Worm (Caenorhabditis elegans) whole organism, L2 larva: ENCODE results near the gene ZK54.3.
A peak's percentile ranks its signal among the peaks of the same experiment; 100 is the strongest.

Experiments used
- F13H6.1 ChIP-seq: sonication (generic microtip); optimal IDR thresholded peaks from 2 replicates; lab custom pipeline; 2016; ENCODE audit warnings: missing genetic modification characterization, missing compliant biosample characterization
- aly-2 ChIP-seq: fragments of 150-350 bp; optimal IDR thresholded peaks from 2 replicates; lab custom pipeline; 2014; ENCODE audit warnings: missing biosample characterization, missing genetic modification characterization
- blmp-1 ChIP-seq: sonication (generic microtip); optimal IDR thresholded peaks from 2 replicates; lab custom pipeline; 2017; ENCODE audit warnings: missing genetic modification characterization, mild to moderate bottlenecking, missing compliant biosample characterization, antibody characterized with exemption, moderate library complexity; ENCODE audit not compliant: insufficient read depth
- elt-1 ChIP-seq: fragments of 150-350 bp; optimal IDR thresholded peaks from 2 replicates; lab custom pipeline; 2014; ENCODE audit warnings: missing biosample characterization, missing genetic modification characterization
- mdl-1 ChIP-seq, 2 experiments: fragments of 150-350 bp in 1 of 2; sonication (generic microtip) in 1 of 2; optimal IDR thresholded peaks; 2 replicates each; lab custom pipeline; 2017; ENCODE audit warnings: missing biosample characterization in 2 of 2, missing genetic modification characterization in 2 of 2
- nhr-10 ChIP-seq: sonication (generic microtip); optimal IDR thresholded peaks from 2 replicates; lab custom pipeline; 2017; ENCODE audit warnings: missing biosample characterization, missing genetic modification characterization
- nhr-12 ChIP-seq: fragments of 150-350 bp; optimal IDR thresholded peaks from 2 replicates; lab custom pipeline; 2014; ENCODE audit warnings: missing biosample characterization, missing genetic modification characterization
- nhr-21 ChIP-seq: fragments of 150-350 bp; optimal IDR thresholded peaks from 2 replicates; lab custom pipeline; 2014; ENCODE audit warnings: missing biosample characterization, missing genetic modification characterization
- nhr-237 ChIP-seq: fragments of 150-350 bp; optimal IDR thresholded peaks from 2 replicates; lab custom pipeline; 2014; ENCODE audit warnings: missing biosample characterization, missing genetic modification characterization
- peb-1 ChIP-seq: fragments of 150-350 bp; optimal IDR thresholded peaks from 2 replicates; lab custom pipeline; 2014; ENCODE audit warnings: missing biosample characterization, missing genetic modification characterization
- sma-9 ChIP-seq, 2 experiments: fragments of 150-350 bp in 1 of 2; sonication (generic microtip) in 1 of 2; optimal IDR thresholded peaks; 2 replicates each; lab custom pipeline; 2014 to 2016; ENCODE audit warnings: missing genetic modification characterization in 2 of 2, mild to moderate bottlenecking in 1 of 2, missing biosample characterization in 1 of 2, missing compliant biosample characterization in 1 of 2, missing genetic modification reagents in 1 of 2, moderate library complexity in 1 of 2
- unc-39 ChIP-seq: fragments of 150-350 bp; optimal IDR thresholded peaks from 2 replicates; lab custom pipeline; 2014; ENCODE audit warnings: missing biosample characterization, missing genetic modification characterization
- zag-1 ChIP-seq: fragments of 150-350 bp; optimal IDR thresholded peaks from 2 replicates; lab custom pipeline; 2014; ENCODE audit warnings: missing biosample characterization, missing genetic modification characterization
- ztf-1 ChIP-seq: fragments of 200-800 bp; sonication (Bioruptor generic); conservative IDR thresholded peaks from 2 replicates; pipeline ENCODE4 v1.3.6; 2022; ENCODE audit warnings: missing genetic modification characterization, missing compliant biosample characterization

Gene ZK54.3

ce11 chrX:17419813-17420584 is 46.8 kb downstream of the ZK54.3 start (continued):
- TF ChIP-seq nhr-237 (tag; lab: Kevin White, UChicago) (no peak), unc-39 (tag; lab: Kevin White, UChicago) (no peak), nhr-12 (no peak), aly-2 (tag; lab: Kevin White, UChicago) (no peak), blmp-1 (peak; percentile 44), peb-1 (no peak), elt-1 (no peak), ztf-1 (GFP tag; lab: Robert Waterston, UW) (no peak), nhr-10 (tag; lab: Kevin White, UChicago) (no peak), mdl-1 (tag; optimal IDR thresholded peaks at IDR 0.05; lab: Kevin White, UChicago) (no peak), F13H6.1 (tag; lab: Kevin White, UChicago) (no peak), nhr-21 (tag; lab: Kevin White, UChicago) (peak; percentile 95), zag-1 (tag; lab: Kevin White, UChicago) (no peak)
- TF ChIP-seq, all 48 proteins: peak for 15

ce11 chrX:17417505-17418004 is 49.2 kb downstream of the ZK54.3 start:
- TF ChIP-seq nhr-21 (tag; lab: Kevin White, UChicago) (peak; percentile 56), sma-9 (GFP tag; optimal IDR thresholded peaks at IDR 0.05; lab: Kevin White, UChicago) (peak; percentile 64), sma-9 (tag; optimal IDR thresholded peaks at IDR 0.05; lab: Kevin White, UChicago) (no peak), mdl-1 (tag; optimal IDR thresholded peaks at IDR 0.05; lab: Kevin White, UChicago) (no peak)
